Worm (Caenorhabditis elegans) whole organism, young adult: ENCODE data around the gene smut-1.
A peak's percentile ranks its signal among the peaks of the same experiment; 100 is the strongest.

Experiments
- B0035.1 ChIP-seq: sonication (generic microtip); optimal IDR thresholded peaks from 2 replicates; lab custom pipeline; 2016; ENCODE audit warnings: missing genetic modification characterization, mild to moderate bottlenecking, missing compliant biosample characterization, missing genotype, missing genetic modification reagents
- B0336.3 ChIP-seq: fragments of 200-800 bp; sonication (Bioruptor generic); IDR thresholded peaks from 2 replicates; pipeline ENCODE4 v1.3.6; 2022; ENCODE audit warnings: missing genetic modification characterization, missing compliant biosample characterization
- D2030.7 ChIP-seq: fragments of 200-800 bp; sonication (Bioruptor generic); IDR thresholded peaks from 2 replicates; pipeline ENCODE4 v1.3.6; 2022; ENCODE audit warnings: missing genetic modification reagents, missing genetic modification characterization, missing compliant biosample characterization
- F33H1.4 ChIP-seq: fragments of 200-800 bp; sonication (Bioruptor generic); IDR thresholded peaks from 2 replicates; pipeline ENCODE4 v1.3.6; 2022; ENCODE audit warnings: missing genetic modification reagents, missing genetic modification characterization, missing compliant biosample characterization
- F39B2.1 ChIP-seq: fragments of 200-800 bp; sonication (Bioruptor generic); IDR thresholded peaks from 2 replicates; pipeline ENCODE4 v1.3.6; 2022; ENCODE audit warnings: missing genetic modification reagents, missing genetic modification characterization, missing compliant biosample characterization
- K12H6.12 ChIP-seq: fragments of 200-800 bp; sonication (Bioruptor generic); optimal IDR thresholded peaks from 2 replicates; lab custom pipeline; 2018; ENCODE audit warnings: mild to moderate bottlenecking, missing genetic modification characterization, missing compliant biosample characterization
- T26A5.8 ChIP-seq: sonication (generic microtip); optimal IDR thresholded peaks from 2 replicates; lab custom pipeline; 2016; ENCODE audit warnings: missing genetic modification characterization, missing compliant biosample characterization
- Y53F4B.3 ChIP-seq: fragments of 200-800 bp; sonication (Bioruptor generic); IDR thresholded peaks from 2 replicates; pipeline ENCODE4 v1.3.6; 2022; ENCODE audit warnings: missing genetic modification reagents, missing genetic modification characterization, missing compliant biosample characterization
- Y79H2A.3 ChIP-seq: fragments of 200-800 bp; sonication (Bioruptor generic); conservative IDR thresholded peaks from 2 replicates; pipeline ENCODE4 v1.3.6; 2022; ENCODE audit warnings: missing genetic modification reagents, missing genetic modification characterization, missing compliant biosample characterization
- ZK185.1 ChIP-seq: sonication (generic microtip); optimal IDR thresholded peaks from 2 replicates; lab custom pipeline; 2016; ENCODE audit warnings: mild to moderate bottlenecking, missing genetic modification characterization, missing compliant biosample characterization; ENCODE audit not compliant: poor library complexity, severe bottlenecking
- cebp-1 ChIP-seq, 2 experiments: fragments of 200-800 bp in 1 of 2; sonication (Bioruptor generic) in 1 of 2; sonication (generic microtip) in 1 of 2; IDR thresholded peaks in 1 of 2; optimal IDR thresholded peaks in 1 of 2; 2 replicates each; pipeline versions ENCODE4 v1.3.6 to Lab custom; 2017 to 2022; ENCODE audit warnings: missing compliant biosample characterization in 2 of 2, missing genetic modification characterization in 2 of 2, mild to moderate bottlenecking in 1 of 2, missing genetic modification reagents in 1 of 2, moderate library complexity in 1 of 2
- ceh-27 ChIP-seq: fragments of 200-800 bp; sonication (Bioruptor generic); optimal IDR thresholded peaks from 2 replicates; lab custom pipeline; 2018; ENCODE audit warnings: mild to moderate bottlenecking, missing genetic modification characterization, moderate library complexity, missing compliant biosample characterization
- ceh-40 ChIP-seq: fragments of 200-800 bp; sonication (Bioruptor generic); IDR thresholded peaks from 2 replicates; pipeline ENCODE4 v1.3.6; 2022; ENCODE audit warnings: missing genetic modification characterization, missing compliant biosample characterization
- ceh-91 ChIP-seq: fragments of 200-800 bp; sonication (Bioruptor generic); IDR thresholded peaks from 2 replicates; pipeline ENCODE4 v1.3.6; 2022; ENCODE audit warnings: missing genetic modification reagents, missing genetic modification characterization, missing compliant biosample characterization
- hmg-1.2 ChIP-seq: fragments of 200-800 bp; sonication (Bioruptor generic); IDR thresholded peaks from 2 replicates; pipeline ENCODE4 v1.3.6; 2022; ENCODE audit warnings: missing genetic modification reagents, missing genetic modification characterization, missing compliant biosample characterization
- hsf-1 ChIP-seq: fragments of 200-800 bp; sonication (Bioruptor generic); IDR thresholded peaks from 2 replicates; pipeline ENCODE4 v1.3.6; 2022; ENCODE audit warnings: missing genetic modification reagents, missing genetic modification characterization, missing compliant biosample characterization
- lag-1 ChIP-seq: fragments of 200-800 bp; sonication (Bioruptor generic); IDR thresholded peaks from 2 replicates; pipeline ENCODE4 v1.3.6; 2022; ENCODE audit warnings: missing genetic modification reagents, missing genetic modification characterization, missing compliant biosample characterization
- lin-54 ChIP-seq: fragments of 200-800 bp; sonication (Bioruptor generic); optimal IDR thresholded peaks from 2 replicates; lab custom pipeline; 2018; ENCODE audit warnings: mild to moderate bottlenecking, missing genetic modification characterization, missing compliant biosample characterization
- lir-1 ChIP-seq: fragments of 200-800 bp; sonication (Bioruptor generic); conservative IDR thresholded peaks from 2 replicates; pipeline ENCODE4 v1.3.6; 2022; ENCODE audit warnings: missing genetic modification reagents, missing genetic modification characterization, missing compliant biosample characterization
- madf-10 ChIP-seq: sonication (generic microtip); optimal IDR thresholded peaks from 2 replicates; lab custom pipeline; 2016; ENCODE audit warnings: mild to moderate bottlenecking, missing genetic modification characterization, missing compliant biosample characterization
- madf-6 ChIP-seq: fragments of 200-800 bp; sonication (Bioruptor generic); IDR thresholded peaks from 2 replicates; pipeline ENCODE4 v1.3.6; 2022; ENCODE audit warnings: missing genetic modification reagents, missing genetic modification characterization, missing compliant biosample characterization
- madf-8 ChIP-seq: fragments of 200-800 bp; sonication (Bioruptor generic); conservative IDR thresholded peaks from 2 replicates; pipeline ENCODE4 v1.3.6; 2022; ENCODE audit warnings: missing genetic modification reagents, missing genetic modification characterization, missing compliant biosample characterization
- nhr-80 ChIP-seq: sonication (generic microtip); optimal IDR thresholded peaks from 2 replicates; lab custom pipeline; 2016; ENCODE audit warnings: missing genetic modification characterization, missing compliant biosample characterization
- snpc-4 ChIP-seq, 5 experiments: fragments of 150-350 bp in 1 of 5; sonication (generic microtip) in 4 of 5; optimal IDR thresholded peaks; 2 replicates each; lab custom pipeline; 2014 to 2018; ENCODE audit warnings: missing genetic modification characterization in 5 of 5, missing biosample characterization in 3 of 5, antibody characterized with exemption in 2 of 5, mild to moderate bottlenecking in 2 of 5, missing compliant biosample characterization in 2 of 5, missing genotype in 2 of 5, moderate library complexity in 2 of 5, missing genetic modification reagents in 1 of 5
- tlf-1 ChIP-seq: fragments of 200-800 bp; sonication (Bioruptor generic); optimal IDR thresholded peaks from 2 replicates; lab custom pipeline; 2018; ENCODE audit warnings: mild to moderate bottlenecking, missing genetic modification characterization, missing compliant biosample characterization
- xnd-1 ChIP-seq: sonication (generic microtip); optimal IDR thresholded peaks from 2 replicates; lab custom pipeline; 2016; ENCODE audit warnings: missing genotype, missing genetic modification reagents, missing genetic modification characterization, missing compliant biosample characterization
- zim-3 ChIP-seq: sonication (generic microtip); optimal IDR thresholded peaks from 2 replicates; lab custom pipeline; 2017; ENCODE audit warnings: mild to moderate bottlenecking, missing genetic modification characterization, moderate library complexity, missing compliant biosample characterization
- ztf-22 ChIP-seq: fragments of 200-800 bp; sonication (Bioruptor generic); optimal IDR thresholded peaks from 2 replicates; lab custom pipeline; 2018; ENCODE audit warnings: mild to moderate bottlenecking, missing genetic modification characterization, moderate library complexity, missing compliant biosample characterization
- ztf-3 ChIP-seq: fragments of 200-800 bp; sonication (Bioruptor generic); optimal IDR thresholded peaks from 2 replicates; lab custom pipeline; 2018; ENCODE audit warnings: mild to moderate bottlenecking, missing genetic modification characterization, missing compliant biosample characterization

smut-1 gene

DNA sequence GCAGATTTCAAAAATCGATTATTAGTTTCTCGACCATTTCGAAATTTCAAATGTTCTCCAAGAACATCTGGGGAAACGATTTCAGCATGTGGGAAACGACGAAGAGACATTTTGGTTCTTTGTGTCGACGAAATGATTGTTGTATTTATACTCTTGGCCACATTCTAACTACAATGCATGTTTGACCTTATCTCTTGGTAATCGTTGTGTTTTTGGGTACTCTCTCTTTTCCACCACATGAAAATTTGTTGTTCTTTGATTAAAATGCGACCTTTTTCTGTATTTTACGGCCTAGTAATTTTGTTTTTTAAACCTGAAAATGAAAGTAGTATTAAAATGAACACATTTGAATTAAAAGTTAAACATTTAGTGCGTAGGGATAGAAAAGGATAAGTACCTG lies 15.9 kb downstream of the smut-1 start, which contains the start of gene F17A9.5:
Gene F17A9.5, minus strand, starts transcription at position 175 of the 400 bp plus-strand sequence.
- TF ChIP-seq cebp-1 (GFP tag; IDR thresholded peaks at IDR 0.05; lab: Robert Waterston, UW), result no peak
- no peak for TF ChIP-seq cebp-1 (tag; optimal IDR thresholded peaks at IDR 0.05; lab: Kevin White, UChicago)
- no peak for TF ChIP-seq hsf-1
- no peak for TF ChIP-seq ceh-27 (GFP tag; lab: Kevin White, UChicago)
- no peak for TF ChIP-seq tlf-1 (GFP tag; lab: Kevin White, UChicago)
- no peak for TF ChIP-seq ZK185.1 (tag; lab: Kevin White, UChicago)
- TF ChIP-seq ztf-22 (GFP tag; lab: Kevin White, UChicago), result no peak
- TF ChIP-seq lag-1 (GFP tag; lab: Robert Waterston, UW), result no peak
- TF ChIP-seq lin-54 (GFP tag; lab: Kevin White, UChicago), result no peak
- TF ChIP-seq Y53F4B.3 (GFP tag; lab: Robert Waterston, UW), result no peak
- TF ChIP-seq B0336.3 (GFP tag; lab: Robert Waterston, UW), result no peak
- no peak for TF ChIP-seq B0035.1 (tag; lab: Kevin White, UChicago)

DNA sequence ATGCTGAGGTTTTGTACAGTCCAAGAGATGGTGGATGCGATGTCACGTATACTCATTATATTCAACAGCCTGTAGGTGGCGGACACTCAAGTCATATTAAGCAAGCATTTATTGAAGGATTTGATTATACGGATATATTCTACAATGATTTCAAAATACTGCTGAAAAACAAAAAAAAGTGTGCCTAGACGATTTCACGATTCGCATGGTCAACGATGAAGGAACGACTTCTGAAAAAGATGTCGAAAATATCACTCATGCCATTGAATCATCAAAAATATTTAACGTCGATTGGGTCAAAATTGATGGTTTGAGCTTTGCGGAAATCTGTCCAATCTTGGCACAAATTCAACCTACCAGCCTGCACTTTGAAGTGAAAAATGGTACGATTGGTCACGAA lies 20.1 kb downstream of the smut-1 start:
- TF ChIP-seq F33H1.4 (GFP tag; lab: Robert Waterston, UW), result no peak
- TF ChIP-seq ztf-3 (GFP tag; lab: Kevin White, UChicago), result no peak

ce11 chrV:6120156-6120879 lies 23.4 kb downstream of the smut-1 start, which contains the start of gene ceh-49:
TSS of gene ceh-49 (minus strand) at chrV:6120206.
- peak; percentile 67 for TF ChIP-seq madf-8
- no peak for TF ChIP-seq K12H6.12 (tag; lab: Kevin White, UChicago)
- 0 out of 2 replicates have a peak, but pooled peaks have one; percentile 15 for TF ChIP-seq F33H1.4 (GFP tag; lab: Robert Waterston, UW)
- 0 out of 2 replicates have a peak, but pooled peaks have one; percentile 44 for TF ChIP-seq D2030.7 (GFP tag; lab: Robert Waterston, UW)
- no peak for TF ChIP-seq ceh-40 (GFP tag; lab: Robert Waterston, UW)
- peak; percentile 73 for TF ChIP-seq madf-6 (GFP tag; lab: Robert Waterston, UW)
- peak; percentile 28 for TF ChIP-seq xnd-1 (tag; lab: Kevin White, UChicago)
- peak; percentile 23; the same call in 1 of the 2 replicates for TF ChIP-seq hmg-1.2 (GFP tag; lab: Robert Waterston, UW)

- TF ChIP-seq nhr-80 (tag; lab: Kevin White, UChicago) (no peak), zim-3 (tag; lab: Kevin White, UChicago) (no peak), Y79H2A.3 (GFP tag; lab: Robert Waterston, UW) (no peak), snpc-4 (GFP tag; optimal IDR thresholded peaks at IDR 0.05; lab: Kevin White, UChicago) (no peak), snpc-4 (tag; optimal IDR thresholded peaks at IDR 0.05; lab: Kevin White, UChicago) (no peak), madf-10 (tag; lab: Kevin White, UChicago) (no peak)
- TF ChIP-seq, all 124 proteins: peak for 0
Measured at ce11 chrV:6121659-6122058, 24.8 kb downstream of the smut-1 start.

DNA sequence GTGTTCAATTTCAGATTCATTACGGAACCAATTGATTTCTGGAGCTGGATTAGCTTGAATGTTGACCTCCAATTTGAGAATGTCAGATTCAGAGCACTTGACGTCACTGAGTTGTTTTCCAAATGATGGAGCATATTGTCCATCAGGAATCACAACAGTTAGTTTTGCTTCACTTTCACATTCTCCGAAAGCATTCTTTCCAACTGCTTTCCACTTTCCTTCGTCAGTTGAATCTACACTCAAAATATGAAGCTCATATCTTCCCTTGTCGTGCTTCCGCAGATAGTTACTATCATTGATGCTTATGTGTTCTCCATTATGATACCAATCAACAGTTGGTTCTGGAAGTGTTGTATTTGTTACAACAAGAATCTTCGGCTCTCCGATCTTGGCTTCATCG lies 31.4 kb downstream of the smut-1 start:
- no peak for TF ChIP-seq F39B2.1

DNA sequence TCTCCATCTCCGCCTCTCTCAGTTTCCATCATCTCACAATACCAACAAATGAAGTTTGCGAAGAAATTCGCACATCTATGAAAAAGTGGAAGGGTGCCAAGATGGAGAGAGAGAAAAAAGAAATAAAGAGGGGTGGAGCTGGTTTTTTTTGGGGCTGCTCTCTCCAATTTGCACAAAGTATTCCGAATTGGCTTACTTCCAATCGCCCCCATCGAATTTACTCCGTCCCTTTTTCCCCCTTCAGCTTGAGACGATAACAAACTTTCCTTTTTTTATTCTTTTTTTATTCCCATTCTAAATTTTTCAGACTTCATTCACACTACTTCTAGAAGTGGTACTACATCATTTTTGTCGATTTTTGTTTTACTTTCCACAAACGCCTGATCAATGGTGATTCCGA lies 34.2 kb downstream of the smut-1 start, which contains the start of gene exp-2:
Gene exp-2, plus strand, starts transcription at position 301 of the 400 bp plus-strand sequence.
- TF ChIP-seq lir-1 (GFP tag; lab: Robert Waterston, UW) (no peak), ceh-91 (GFP tag; lab: Robert Waterston, UW) (no peak), T26A5.8 (tag; lab: Kevin White, UChicago) (no peak), ztf-3 (GFP tag; lab: Kevin White, UChicago) (no peak)
